Worm (Caenorhabditis elegans) whole organism, midembryonic: Measurements from ENCODE around the gene Y48B6A.13.
A peak's percentile ranks its signal among the peaks of the same experiment; 100 is the strongest.

ENCODE experiments used
- T22C8.4 ChIP-seq: fragments of 200-800 bp; sonication (Bioruptor generic); IDR thresholded peaks from 2 replicates; pipeline ENCODE4 v1.3.6; 2022; ENCODE audit warnings: missing genetic modification characterization, missing compliant biosample characterization
- cog-1 ChIP-seq: sonication (generic microtip); optimal IDR thresholded peaks from 2 replicates; lab custom pipeline; 2016; ENCODE audit warnings: missing genetic modification characterization, missing compliant biosample characterization
- flt-1 ChIP-seq: fragments of 200-800 bp; sonication (Bioruptor generic); IDR thresholded peaks from 2 replicates; pipeline ENCODE4 v1.3.6; 2022; ENCODE audit warnings: missing genetic modification characterization, missing compliant biosample characterization
- klf-2 ChIP-seq: fragments of 200-800 bp; sonication (Bioruptor generic); conservative IDR thresholded peaks from 2 replicates; pipeline ENCODE4 v1.3.6; 2022; ENCODE audit warnings: missing genetic modification reagents, missing genetic modification characterization, missing compliant biosample characterization
- med-1 ChIP-seq: sonication (generic microtip); optimal IDR thresholded peaks from 2 replicates; lab custom pipeline; 2017; ENCODE audit warnings: missing genetic modification characterization, mild to moderate bottlenecking, missing compliant biosample characterization, antibody characterized with exemption, missing genetic modification reagents; ENCODE audit not compliant: insufficient read depth
- ref-1 ChIP-seq: fragments of 200-800 bp; sonication (Bioruptor generic); conservative IDR thresholded peaks from 2 replicates; pipeline ENCODE4 v1.3.6; 2022; ENCODE audit warnings: missing genetic modification reagents, missing genetic modification characterization, missing compliant biosample characterization
- tab-1 ChIP-seq: fragments of 200-800 bp; sonication (Bioruptor generic); IDR thresholded peaks from 2 replicates; pipeline ENCODE4 v1.3.6; 2022; ENCODE audit warnings: missing genetic modification characterization, missing compliant biosample characterization
- ztf-23 ChIP-seq: fragments of 200-800 bp; sonication (Bioruptor generic); IDR thresholded peaks from 2 replicates; pipeline ENCODE4 v1.3.6; 2022; ENCODE audit warnings: missing genetic modification reagents, missing genetic modification characterization, missing compliant biosample characterization
- ztf-29 ChIP-seq: fragments of 200-800 bp; sonication (Bioruptor generic); IDR thresholded peaks from 2 replicates; pipeline ENCODE4 v1.3.6; 2022; ENCODE audit warnings: missing genetic modification reagents, missing genetic modification characterization, missing compliant biosample characterization

Y48B6A.13 gene

DNA sequence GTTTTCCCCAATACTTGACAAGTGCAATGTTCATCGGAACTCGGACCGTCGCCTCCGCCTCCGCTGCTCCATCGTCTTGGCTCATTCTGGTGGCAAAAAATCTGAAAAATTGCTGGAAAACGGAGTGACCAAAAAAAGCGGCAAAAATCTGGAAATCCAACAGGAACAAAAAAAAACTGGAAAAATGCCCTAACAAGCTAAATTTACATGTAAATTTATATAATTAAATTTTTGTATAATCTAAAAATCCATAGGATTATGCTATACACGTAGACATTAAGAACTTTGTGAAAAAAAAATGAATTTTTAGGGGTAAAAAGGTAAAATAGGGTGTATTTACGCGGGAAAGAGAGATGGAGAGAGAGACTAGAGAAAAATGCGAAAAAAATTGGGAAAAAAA lies at the start of gene Y48B6A.13:
Gene Y48B6A.13 (minus strand): TSS at position 101 of the 400 bp plus-strand sequence.
- TF ChIP-seq ref-1 = no peak
- no peak for TF ChIP-seq flt-1 (GFP tag; lab: Robert Waterston, UW)
- no peak for TF ChIP-seq tab-1 (GFP tag; lab: Robert Waterston, UW)
- TF ChIP-seq med-1 = no peak
- TF ChIP-seq ztf-29 (GFP tag; lab: Robert Waterston, UW) = no peak
- no peak for TF ChIP-seq ztf-23 (GFP tag; lab: Robert Waterston, UW)
- TF ChIP-seq cog-1 (tag; lab: Kevin White, UChicago) = no peak
- no peak for TF ChIP-seq klf-2
- no peak for TF ChIP-seq T22C8.4 (GFP tag; lab: Robert Waterston, UW)

DNA sequence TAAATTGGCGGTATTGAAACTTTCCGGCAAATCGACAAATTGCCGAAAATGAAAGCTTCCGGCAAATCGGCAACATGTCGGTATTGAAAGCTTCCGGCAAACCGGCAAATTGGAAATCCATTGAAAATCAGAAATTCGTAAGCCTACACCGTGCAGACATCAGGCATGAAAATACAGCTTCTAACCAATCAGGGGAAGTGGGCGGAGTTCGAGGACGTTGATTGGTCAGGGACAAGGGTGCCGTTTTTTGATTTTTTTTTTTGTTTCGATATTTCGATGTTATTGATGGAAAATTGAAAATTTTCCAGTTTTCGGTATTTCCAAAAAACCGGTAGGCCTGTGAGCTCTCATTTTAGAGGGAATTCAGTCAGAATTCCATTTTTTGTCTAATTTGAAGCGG lies 43.8 kb upstream of the Y48B6A.13 start:
- TF ChIP-seq ztf-29 (GFP tag; lab: Robert Waterston, UW) = no peak
- no peak for TF ChIP-seq tab-1 (GFP tag; lab: Robert Waterston, UW)
- TF ChIP-seq flt-1 (GFP tag; lab: Robert Waterston, UW) = no peak
- TF ChIP-seq med-1 = no peak
- no peak for TF ChIP-seq cog-1 (tag; lab: Kevin White, UChicago)
- TF ChIP-seq ref-1 = no peak
- TF ChIP-seq ztf-23 (GFP tag; lab: Robert Waterston, UW) = no peak
- no peak for TF ChIP-seq T22C8.4 (GFP tag; lab: Robert Waterston, UW)
- TF ChIP-seq klf-2 = no peak

DNA sequence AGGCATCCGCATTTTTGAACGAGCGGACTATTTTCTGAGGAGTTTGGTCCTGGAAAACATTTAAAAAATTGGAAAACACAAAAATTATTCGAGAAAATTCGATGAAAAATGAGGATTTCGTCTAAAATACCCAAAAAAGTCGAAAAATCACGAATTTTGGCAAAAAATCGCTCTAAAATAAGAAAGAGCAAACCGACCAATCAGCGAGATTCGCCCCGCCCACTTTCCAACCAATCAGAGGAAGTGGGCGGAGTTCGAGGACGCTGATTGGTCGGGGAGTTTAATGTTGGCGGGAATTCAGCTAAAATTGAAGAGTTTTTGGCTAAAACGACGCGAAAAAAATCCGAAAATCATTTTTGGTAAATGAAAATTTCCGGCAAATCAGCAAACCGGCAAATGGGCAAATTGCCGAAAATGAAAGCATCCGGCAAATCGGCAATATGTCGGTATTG lies 43.1 kb upstream of the Y48B6A.13 start, which contains the start of gene Y54G11A.1:
Gene Y54G11A.1 (minus strand): TSS at position 51 of the 452 bp plus-strand sequence.
- no peak for TF ChIP-seq cog-1 (tag; lab: Kevin White, UChicago)
- no peak for TF ChIP-seq med-1
- no peak for TF ChIP-seq ref-1
- TF ChIP-seq ztf-29 (GFP tag; lab: Robert Waterston, UW) = no peak
- TF ChIP-seq tab-1 (GFP tag; lab: Robert Waterston, UW) = no peak
- TF ChIP-seq flt-1 (GFP tag; lab: Robert Waterston, UW) = no peak
- no peak for TF ChIP-seq ztf-23 (GFP tag; lab: Robert Waterston, UW)
- TF ChIP-seq T22C8.4 (GFP tag; lab: Robert Waterston, UW) = no peak
- TF ChIP-seq klf-2 = no peak

ce11 chrII:14257943-14258342 lies 31.9 kb upstream of the Y48B6A.13 start:
- TF ChIP-seq med-1 = no peak
- no peak for TF ChIP-seq T22C8.4 (GFP tag; lab: Robert Waterston, UW)
- no peak for TF ChIP-seq flt-1 (GFP tag; lab: Robert Waterston, UW)
- no peak for TF ChIP-seq cog-1 (tag; lab: Kevin White, UChicago)
- TF ChIP-seq ref-1 = no peak
- TF ChIP-seq ztf-29 (GFP tag; lab: Robert Waterston, UW) = no peak
- no peak for TF ChIP-seq tab-1 (GFP tag; lab: Robert Waterston, UW)
- TF ChIP-seq klf-2 = no peak
- TF ChIP-seq ztf-23 (GFP tag; lab: Robert Waterston, UW) = no peak

DNA sequence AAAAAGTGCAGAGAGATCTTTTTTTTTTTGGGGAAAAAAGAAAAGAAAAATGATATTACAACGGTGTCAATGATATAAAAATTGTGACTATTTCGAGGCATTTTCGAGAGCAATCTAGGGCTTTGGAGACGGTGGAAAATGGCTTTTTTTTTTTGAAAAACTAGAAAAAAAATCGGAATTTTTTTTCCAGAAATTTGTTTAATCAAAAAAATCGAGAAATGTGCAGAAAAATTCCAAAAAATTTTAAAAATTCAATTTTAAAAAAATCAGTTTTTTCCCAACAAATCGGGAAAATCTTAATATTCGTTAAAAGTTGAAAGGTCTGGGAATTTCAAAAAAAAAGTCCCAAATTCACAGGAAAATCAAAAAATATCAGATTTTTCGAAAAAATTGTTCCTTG lies 30.7 kb upstream of the Y48B6A.13 start, which contains the start of gene Y54G11A.19:
Gene Y54G11A.19 (minus strand): TSS at position 101 of the 400 bp plus-strand sequence.
- TF ChIP-seq cog-1 (tag; lab: Kevin White, UChicago) (no peak), ztf-29 (GFP tag; lab: Robert Waterston, UW) (no peak), ztf-23 (GFP tag; lab: Robert Waterston, UW) (no peak), tab-1 (GFP tag; lab: Robert Waterston, UW) (no peak), ref-1 (no peak), klf-2 (no peak), flt-1 (GFP tag; lab: Robert Waterston, UW) (no peak), T22C8.4 (GFP tag; lab: Robert Waterston, UW) (no peak), med-1 (no peak)

ce11 chrII:14255850-14256249 lies 29.8 kb upstream of the Y48B6A.13 start:
- TF ChIP-seq ztf-23 (GFP tag; lab: Robert Waterston, UW) = no peak
- no peak for TF ChIP-seq flt-1 (GFP tag; lab: Robert Waterston, UW)
- TF ChIP-seq T22C8.4 (GFP tag; lab: Robert Waterston, UW) = no peak
- TF ChIP-seq med-1 = no peak
- no peak for TF ChIP-seq klf-2

DNA sequence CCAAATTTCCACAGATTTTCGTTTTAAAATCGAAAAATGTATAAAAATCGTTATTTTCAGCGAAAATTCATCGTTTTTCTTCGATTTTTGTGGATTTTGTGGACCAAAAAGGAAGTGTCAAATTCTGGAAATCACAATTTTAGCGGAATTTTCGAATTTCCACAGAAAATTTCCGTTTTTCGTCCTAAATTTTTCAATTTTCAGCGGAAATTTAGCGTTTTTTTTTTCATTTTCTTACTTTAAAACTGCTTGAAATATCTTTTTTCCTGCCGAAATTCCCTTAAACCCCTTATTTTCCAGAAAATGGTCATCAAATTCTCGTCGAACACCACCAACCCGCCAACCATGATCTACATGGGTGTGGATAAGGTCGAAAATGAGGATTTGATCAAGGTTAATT lies 26.0 kb upstream of the Y48B6A.13 start, which contains the start of gene Y54G11A.2:
Gene Y54G11A.2 (plus strand): TSS at position 301 of the 400 bp plus-strand sequence.
- TF ChIP-seq T22C8.4 (GFP tag; lab: Robert Waterston, UW) = no peak
- no peak for TF ChIP-seq tab-1 (GFP tag; lab: Robert Waterston, UW)
- TF ChIP-seq ztf-29 (GFP tag; lab: Robert Waterston, UW) = no peak
- no peak for TF ChIP-seq klf-2
- TF ChIP-seq ztf-23 (GFP tag; lab: Robert Waterston, UW) = no peak
- no peak for TF ChIP-seq cog-1 (tag; lab: Kevin White, UChicago)
- no peak for TF ChIP-seq ref-1
- TF ChIP-seq flt-1 (GFP tag; lab: Robert Waterston, UW) = no peak
- TF ChIP-seq med-1 = no peak

ce11 chrII:14251400-14251940 lies 25.4 kb upstream of the Y48B6A.13 start:
- peak; percentile 66 for TF ChIP-seq cog-1 (tag; lab: Kevin White, UChicago)
- no peak; the same call in 1 of the 2 replicates for TF ChIP-seq ztf-29 (GFP tag; lab: Robert Waterston, UW)
- TF ChIP-seq T22C8.4 (GFP tag; lab: Robert Waterston, UW) = no peak
- 0 out of 2 replicates have a peak, but pooled peaks have one; percentile 31 for TF ChIP-seq klf-2
- peak; percentile 83 for TF ChIP-seq flt-1 (GFP tag; lab: Robert Waterston, UW)
- 0 out of 2 replicates have a peak, but pooled peaks have one; percentile 51 for TF ChIP-seq ref-1
- peak; percentile 66 for TF ChIP-seq ztf-23 (GFP tag; lab: Robert Waterston, UW)

DNA sequence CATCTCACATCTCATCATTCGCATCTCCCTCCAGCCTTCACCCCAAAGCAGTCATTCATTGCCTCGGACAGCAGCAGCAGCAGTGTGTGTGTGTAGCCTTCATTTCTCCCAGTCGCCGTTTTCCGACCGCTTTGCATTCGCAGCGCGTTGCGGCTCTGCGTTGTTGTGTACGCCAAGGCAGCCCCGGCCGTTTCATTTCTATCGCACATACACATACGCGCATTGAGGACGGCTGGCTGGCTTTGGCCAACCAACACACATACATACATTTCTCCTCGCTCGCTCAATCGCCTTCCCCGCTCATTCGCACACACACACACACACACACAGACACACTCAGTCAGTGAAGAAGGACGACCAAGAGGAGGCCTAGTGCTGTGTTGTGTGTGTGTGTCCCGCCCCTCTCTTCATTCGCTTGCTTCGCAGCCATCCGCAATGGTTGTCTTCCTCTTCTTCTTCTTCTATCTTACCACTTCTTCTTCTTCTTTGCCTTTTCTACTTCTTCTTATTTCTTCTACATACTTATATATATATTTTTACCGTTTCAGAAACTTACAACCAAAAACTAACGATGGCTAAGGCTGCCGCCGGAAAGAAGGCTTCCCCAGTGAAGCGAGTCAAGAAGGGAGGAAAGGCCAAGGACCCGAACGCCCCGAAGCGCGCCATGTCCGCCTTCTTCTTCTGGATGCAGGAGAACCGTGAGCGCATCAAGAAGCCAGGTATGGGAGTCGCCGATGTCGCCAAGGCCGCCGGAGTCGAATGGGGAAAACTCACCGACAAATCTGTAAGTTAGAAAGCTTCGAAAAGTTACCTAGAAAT lies 24.3 kb upstream of the Y48B6A.13 start, which contains the start of gene hmg-1.1:
Gene hmg-1.1 (plus strand): TSS at position 549 of the 819 bp plus-strand sequence.
- TF ChIP-seq tab-1 (GFP tag; lab: Robert Waterston, UW) (no peak), flt-1 (GFP tag; lab: Robert Waterston, UW) (peak; percentile 80; the same call in 1 of the 2 replicates), ztf-23 (GFP tag; lab: Robert Waterston, UW) (peak; percentile 82), T22C8.4 (GFP tag; lab: Robert Waterston, UW) (no peak), ztf-29 (GFP tag; lab: Robert Waterston, UW) (peak; percentile 41; the same call in 1 of the 2 replicates), ref-1 (no peak), med-1 (no peak), cog-1 (tag; lab: Kevin White, UChicago) (peak; percentile 72), klf-2 (no peak)
